Fruit fly (Drosophila melanogaster) whole organism, embryonic: ENCODE measurements around the gene cnir.

Experiments
- Adf1 ChIP-seq: fragments of 200-800 bp; sonication (Bioruptor generic); IDR thresholded peaks from 2 replicates; pipeline ENCODE4 v1.3.6; 2022; ENCODE audit warnings: missing biosample characterization, missing genetic modification characterization
- CG10565 ChIP-seq: fragments of 200-800 bp; sonication (Bioruptor generic); optimal IDR thresholded peaks from 3 replicates; lab custom pipeline; 2016; ENCODE audit warnings: missing biosample characterization, mild to moderate bottlenecking, missing genetic modification characterization
- CG17912 ChIP-seq: fragments of 200-800 bp; sonication (Bioruptor generic); optimal IDR thresholded peaks from 2 replicates; lab custom pipeline; 2018; ENCODE audit warnings: missing biosample characterization, mild to moderate bottlenecking, missing genetic modification characterization
- CG2129 ChIP-seq: fragments of 200-800 bp; sonication (Bioruptor generic); IDR thresholded peaks from 2 replicates; pipeline ENCODE4 v1.3.6; 2022; ENCODE audit warnings: missing biosample characterization, missing genetic modification characterization; ENCODE audit not compliant: partially characterized antibody
- CG2889 ChIP-seq: fragments of 200-800 bp; sonication (Bioruptor generic); IDR thresholded peaks from 3 replicates; pipeline ENCODE4 v1.3.6; 2022; ENCODE audit warnings: missing biosample characterization, missing genetic modification characterization
- CG3065 ChIP-seq: fragments of 200-800 bp; sonication (Bioruptor generic); optimal IDR thresholded peaks from 2 replicates; lab custom pipeline; 2016; ENCODE audit warnings: missing biosample characterization, missing genetic modification characterization
- CG3726 ChIP-seq: fragments of 200-800 bp; sonication (Bioruptor generic); IDR thresholded peaks from 3 replicates; pipeline ENCODE4, ENCODE4 v1.3.6; 2022; ENCODE audit warnings: missing biosample characterization, missing genetic modification characterization
- CG3838 ChIP-seq: fragments of 200-800 bp; sonication (Bioruptor generic); optimal IDR thresholded peaks from 3 replicates; lab custom pipeline; 2016; ENCODE audit warnings: missing biosample characterization, missing genetic modification characterization
- CG4404 ChIP-seq: fragments of 200-800 bp; sonication (Bioruptor generic); IDR thresholded peaks from 2 replicates; pipeline ENCODE4 v1.3.6; 2022; ENCODE audit warnings: missing biosample characterization, missing genetic modification characterization
- CG4617 ChIP-seq: fragments of 200-800 bp; sonication (Bioruptor generic); optimal IDR thresholded peaks from 3 replicates; lab custom pipeline; 2016; ENCODE audit warnings: missing biosample characterization, missing genetic modification characterization, borderline replicate concordance
- CG6689 ChIP-seq: fragments of 200-800 bp; sonication (Bioruptor generic); IDR thresholded peaks from 2 replicates; pipeline ENCODE4 v1.3.6; 2022; ENCODE audit warnings: missing biosample characterization, missing genetic modification characterization
- CG7928 ChIP-seq: fragments of 200-800 bp; sonication (Bioruptor generic); optimal IDR thresholded peaks from 2 replicates; lab custom pipeline; 2017; ENCODE audit warnings: missing biosample characterization, mild to moderate bottlenecking, missing genetic modification characterization
- CG8290 ChIP-seq, 3 experiments: fragments of 200-800 bp; sonication (Bioruptor generic); optimal IDR thresholded peaks; 2 replicates each; lab custom pipeline; 2016 to 2019; ENCODE audit warnings: missing biosample characterization in 3 of 3, missing genetic modification characterization in 3 of 3, mild to moderate bottlenecking in 2 of 3, moderate library complexity in 1 of 3
- CG8944 ChIP-seq: fragments of 200-800 bp; sonication (Bioruptor generic); optimal IDR thresholded peaks from 3 replicates; lab custom pipeline; 2016; ENCODE audit warnings: missing biosample characterization, missing genetic modification characterization
- CG9215 ChIP-seq: fragments of 200-800 bp; sonication (Bioruptor generic); IDR thresholded peaks from 2 replicates; pipeline ENCODE4 v1.3.6; 2022; ENCODE audit warnings: missing biosample characterization, missing genetic modification characterization
- CG9609 ChIP-seq: fragments of 200-800 bp; sonication (Bioruptor generic); optimal IDR thresholded peaks from 3 replicates; lab custom pipeline; 2016; ENCODE audit warnings: missing biosample characterization, missing genetic modification characterization
- D ChIP-seq, 2 experiments: fragments of 200-800 bp in 1 of 2; fragments of >200 bp in 1 of 2; sonication (Bioruptor generic) in 1 of 2; optimal IDR thresholded peaks; 2 replicates in 1 of 2; 3 replicates in 1 of 2; lab custom pipeline; 2017; ENCODE audit warnings: mild to moderate bottlenecking in 1 of 2, missing biosample characterization in 1 of 2, missing genetic modification characterization in 1 of 2, missing genetic modification reagents in 1 of 2
- Doc2 ChIP-seq: fragments of 200-800 bp; sonication (Bioruptor generic); IDR thresholded peaks from 2 replicates; pipeline ENCODE4 v1.3.6; 2022; ENCODE audit warnings: missing biosample characterization, missing genetic modification characterization
- Dp ChIP-seq: fragments of 200-800 bp; sonication (Bioruptor generic); optimal IDR thresholded peaks from 2 replicates; lab custom pipeline; 2018; ENCODE audit warnings: missing biosample characterization, mild to moderate bottlenecking, missing genetic modification characterization, moderate library complexity
- Eip74EF ChIP-seq, 2 experiments: fragments of 200-800 bp in 1 of 2; fragments of >200 bp in 1 of 2; sonication (Bioruptor generic) in 1 of 2; optimal IDR thresholded peaks; 2 replicates each; lab custom pipeline; 2017 to 2019; ENCODE audit warnings: missing biosample characterization in 2 of 2, missing genetic modification characterization in 2 of 2, mild to moderate bottlenecking in 1 of 2, moderate library complexity in 1 of 2
- GATAe ChIP-seq: fragments of 200-800 bp; sonication (Bioruptor generic); conservative IDR thresholded peaks from 2 replicates; pipeline ENCODE4 v1.3.6; 2022; ENCODE audit warnings: missing biosample characterization, missing genetic modification characterization
- Hey ChIP-seq: fragments of 200-800 bp; sonication (Bioruptor generic); optimal IDR thresholded peaks from 3 replicates; lab custom pipeline; 2018; ENCODE audit warnings: missing biosample characterization, mild to moderate bottlenecking, missing genetic modification characterization
- HmgZ ChIP-seq: fragments of 200-800 bp; sonication (Bioruptor generic); optimal IDR thresholded peaks from 2 replicates; lab custom pipeline; 2018; ENCODE audit warnings: missing biosample characterization, mild to moderate bottlenecking, missing genetic modification characterization
- Med ChIP-seq: fragments of 200-800 bp; sonication (Bioruptor generic); peaks from one replicate; lab custom pipeline; 2016; ENCODE audit warnings: missing biosample characterization, missing genetic modification characterization, mild to moderate bottlenecking, inconsistent platforms, moderate library complexity
- Meics ChIP-seq: fragments of 200-800 bp; sonication (Bioruptor generic); optimal IDR thresholded peaks from 2 replicates; lab custom pipeline; 2017; ENCODE audit warnings: missing biosample characterization, mild to moderate bottlenecking, missing genetic modification characterization
- Nf-YA ChIP-seq: fragments of 200-800 bp; sonication (Bioruptor generic); IDR thresholded peaks from 2 replicates; pipeline ENCODE4 v1.3.6; 2022; ENCODE audit warnings: missing biosample characterization, missing genetic modification characterization
- Side ChIP-seq: fragments of 200-800 bp; sonication (Bioruptor generic); optimal IDR thresholded peaks from 2 replicates; lab custom pipeline; 2016; ENCODE audit warnings: missing biosample characterization, missing genetic modification characterization
- Sox102F ChIP-seq: fragments of 200-800 bp; sonication (Bioruptor generic); optimal IDR thresholded peaks from 2 replicates; lab custom pipeline; 2018; ENCODE audit warnings: missing biosample characterization, mild to moderate bottlenecking, missing genetic modification characterization, moderate library complexity
- ab ChIP-seq: fragments of 200-800 bp; sonication (Bioruptor generic); optimal IDR thresholded peaks from 2 replicates; lab custom pipeline; 2016; ENCODE audit warnings: missing biosample characterization, missing genetic modification characterization
- crol ChIP-seq: fragments of 200-800 bp; sonication (Bioruptor generic); IDR thresholded peaks from 2 replicates; pipeline ENCODE4 v1.3.6; 2022; ENCODE audit warnings: missing biosample characterization, missing genetic modification characterization
- dmrt11E ChIP-seq: fragments of 200-800 bp; sonication (Bioruptor generic); optimal IDR thresholded peaks from 3 replicates; lab custom pipeline; 2018; ENCODE audit warnings: missing biosample characterization, mild to moderate bottlenecking, missing genetic modification characterization, moderate library complexity
- dmrt99B ChIP-seq: fragments of 200-800 bp; sonication (Bioruptor generic); optimal IDR thresholded peaks from 2 replicates; lab custom pipeline; 2018; ENCODE audit warnings: missing biosample characterization, mild to moderate bottlenecking, missing genetic modification characterization, moderate library complexity
- en ChIP-seq: fragments of 200-800 bp; sonication (Bioruptor generic); optimal IDR thresholded peaks from 2 replicates; lab custom pipeline; 2016; ENCODE audit warnings: missing biosample characterization, missing genetic modification characterization
- fd96Cb ChIP-seq: fragments of 200-800 bp; sonication (Bioruptor generic); optimal IDR thresholded peaks from 2 replicates; lab custom pipeline; 2018; ENCODE audit warnings: missing biosample characterization, mild to moderate bottlenecking, missing genetic modification characterization, moderate library complexity
- gcm ChIP-seq: fragments of 200-800 bp; sonication (Bioruptor generic); optimal IDR thresholded peaks from 2 replicates; lab custom pipeline; 2019; ENCODE audit warnings: missing biosample characterization, mild to moderate bottlenecking, missing genetic modification characterization, moderate library complexity
- gfzf ChIP-seq: fragments of 200-800 bp; sonication (Bioruptor generic); optimal IDR thresholded peaks from 2 replicates; lab custom pipeline; 2016; ENCODE audit warnings: missing biosample characterization, mild to moderate bottlenecking, missing genetic modification characterization, moderate library complexity
- gro ChIP-seq: fragments of 200-800 bp; sonication (Bioruptor generic); optimal IDR thresholded peaks from 2 replicates; lab custom pipeline; 2016; ENCODE audit warnings: missing biosample characterization, missing genetic modification characterization
- gsb ChIP-seq: fragments of 200-800 bp; sonication (Bioruptor generic); IDR thresholded peaks from 2 replicates; pipeline ENCODE4 v1.3.6; 2022; ENCODE audit warnings: missing biosample characterization, missing genetic modification characterization
- h ChIP-seq: fragments of >200 bp; optimal IDR thresholded peaks from 2 replicates; lab custom pipeline; 2017
- hth ChIP-seq: fragments of >200 bp; optimal IDR thresholded peaks from 2 replicates; lab custom pipeline; 2017; ENCODE audit warnings: inconsistent platforms
- kah ChIP-seq: fragments of 200-800 bp; sonication (Bioruptor generic); optimal IDR thresholded peaks from 2 replicates; lab custom pipeline; 2018; ENCODE audit warnings: missing biosample characterization, mild to moderate bottlenecking, missing genetic modification characterization
- lbe ChIP-seq: fragments of 200-800 bp; sonication (Bioruptor generic); optimal IDR thresholded peaks from 2 replicates; lab custom pipeline; 2016; ENCODE audit warnings: missing biosample characterization, mild to moderate bottlenecking, missing genetic modification characterization
- onecut ChIP-seq: fragments of 200-800 bp; sonication (Bioruptor generic); IDR thresholded peaks from 2 replicates; pipeline ENCODE4 v1.3.6; 2022; ENCODE audit warnings: missing biosample characterization, missing genetic modification characterization
- pho ChIP-seq: fragments of 200-800 bp; sonication (Bioruptor generic); optimal IDR thresholded peaks from 2 replicates; lab custom pipeline; 2016; ENCODE audit warnings: missing biosample characterization, missing genetic modification characterization
- psq ChIP-seq: fragments of 200-800 bp; sonication (Bioruptor generic); optimal IDR thresholded peaks from 2 replicates; lab custom pipeline; 2017; ENCODE audit warnings: missing biosample characterization, missing genetic modification characterization
- pum ChIP-seq: fragments of 200-800 bp; sonication (Bioruptor generic); optimal IDR thresholded peaks from 2 replicates; lab custom pipeline; 2016; ENCODE audit warnings: missing biosample characterization, missing genetic modification characterization
- sens ChIP-seq: fragments of 200-800 bp; sonication (Bioruptor generic); peaks from one replicate; lab custom pipeline; 2016; ENCODE audit warnings: missing biosample characterization, missing genetic modification characterization
- sisA ChIP-seq: fragments of 200-800 bp; sonication (Bioruptor generic); IDR thresholded peaks from 2 replicates; pipeline ENCODE4 v1.3.6; 2022; ENCODE audit warnings: missing biosample characterization, missing genetic modification characterization
- slou ChIP-seq: fragments of 200-800 bp; sonication (Bioruptor generic); optimal IDR thresholded peaks from 3 replicates; lab custom pipeline; 2016; ENCODE audit warnings: missing biosample characterization, missing genetic modification characterization
- vvl ChIP-seq: fragments of 200-800 bp; sonication (Bioruptor generic); IDR thresholded peaks from 2 replicates; pipeline ENCODE4 v1.3.6; 2022; ENCODE audit warnings: missing biosample characterization, missing genetic modification characterization

Gene cnir

DNA sequence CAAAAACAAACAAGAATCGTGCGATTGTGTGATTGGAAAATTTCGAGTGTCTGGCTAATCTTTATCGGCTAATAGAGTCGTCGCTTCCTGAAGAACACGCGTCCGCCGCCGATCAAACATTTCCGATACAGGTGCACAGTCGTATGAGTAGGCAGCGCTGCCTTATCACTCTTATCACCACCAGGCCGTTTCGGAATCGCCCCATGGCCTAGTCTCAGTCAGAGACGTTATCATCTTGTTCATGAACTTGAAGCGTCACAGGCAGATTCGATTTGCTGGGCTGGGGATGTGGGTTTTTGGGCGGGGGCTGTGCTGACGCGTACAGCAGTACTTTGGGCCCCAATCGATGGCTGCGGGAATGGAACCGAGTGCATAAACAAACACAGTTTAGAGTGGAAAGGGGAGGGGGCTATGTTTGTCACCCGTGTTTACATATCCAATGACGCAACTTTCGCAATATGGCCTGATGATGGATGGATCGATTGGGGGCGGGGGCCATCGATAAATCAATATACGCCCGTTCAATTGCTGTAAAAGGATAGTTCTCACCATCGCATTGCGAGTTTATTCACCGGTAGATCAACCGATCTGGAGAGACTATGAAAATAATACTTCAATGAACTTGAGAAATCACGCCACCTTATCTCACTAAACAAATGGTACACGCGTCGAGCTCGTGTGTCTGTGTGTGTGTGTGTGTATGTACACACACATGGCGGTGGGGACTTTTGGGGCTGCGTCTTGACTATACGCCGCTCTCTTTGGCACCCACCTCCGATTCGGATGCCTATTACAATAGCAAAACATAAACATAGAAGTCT, 18.5 kb upstream of the cnir start (continued):
- no peak for TF ChIP-seq CG4404
- peak; percentile 69 for TF ChIP-seq sens
- peak; percentile 58 for TF ChIP-seq Med (GFP tag; lab: Kevin White, UChicago)
- TF ChIP-seq Side (GFP tag; lab: Kevin White, UChicago) = no peak
- TF ChIP-seq Adf1 = peak; percentile 25; the same call in 1 of the 2 replicates
- TF ChIP-seq sisA (GFP tag; lab: Robert Waterston, UW) = no peak
- TF ChIP-seq en (GFP tag; lab: Kevin White, UChicago) = peak; percentile 73
- TF ChIP-seq Nf-YA = no peak
- TF ChIP-seq kah = no peak
- TF ChIP-seq CG2129 = no peak
- no peak for TF ChIP-seq CG9609 (GFP tag; lab: Kevin White, UChicago)
- TF ChIP-seq GATAe = peak; percentile 71
- TF ChIP-seq CG3065 (GFP tag; lab: Kevin White, UChicago) = no peak
- peak; percentile 5; the same call in 1 of the 2 replicates for TF ChIP-seq onecut (GFP tag; lab: Robert Waterston, UW)
- peak; percentile 40 for TF ChIP-seq HmgZ (tag; lab: Kevin White, UChicago)
- TF ChIP-seq CG3838 (GFP tag; lab: Kevin White, UChicago) = no peak
- TF ChIP-seq h (lab: Kevin White, UChicago) = no peak
- no peak for TF ChIP-seq CG10565
- TF ChIP-seq Meics (GFP tag; lab: Kevin White, UChicago) = no peak
- TF ChIP-seq CG8944 = no peak
- no peak for TF ChIP-seq dmrt99B (tag; lab: Kevin White, UChicago)
- TF ChIP-seq dmrt11E (tag; lab: Kevin White, UChicago) = no peak
- TF ChIP-seq gcm (GFP tag; lab: Kevin White, UChicago) = no peak
- no peak for TF ChIP-seq pum (GFP tag; lab: Kevin White, UChicago)
- no peak for TF ChIP-seq gsb (GFP tag; lab: Robert Waterston, UW)
- no peak for TF ChIP-seq psq (GFP tag; lab: Kevin White, UChicago)
- TF ChIP-seq CG7928 = no peak
- no peak for TF ChIP-seq ab
- TF ChIP-seq D (optimal IDR thresholded peaks at IDR 0.05; lab: Kevin White, UChicago) = no peak
- peak; percentile 0 for TF ChIP-seq D (GFP tag; optimal IDR thresholded peaks at IDR 0.05; lab: Kevin White, UChicago)
- TF ChIP-seq CG3726 (GFP tag; lab: Robert Waterston, UW) = no peak
- peak in 1 of 2 experiments; percentile 50 for TF ChIP-seq Eip74EF (GFP tag; optimal IDR thresholded peaks at IDR 0.05; lab: Kevin White, UChicago)
- TF ChIP-seq lbe (GFP tag; lab: Kevin White, UChicago) = no peak
- TF ChIP-seq CG8290 (GFP tag; optimal IDR thresholded peaks at IDR 0.05; lab: Kevin White, UChicago) = no peak
- TF ChIP-seq CG8290 (tag; optimal IDR thresholded peaks at IDR 0.05; lab: Kevin White, UChicago) = peak in 1 of 2 experiments; percentile 18
- peak; percentile 95 for TF ChIP-seq Hey (tag; lab: Kevin White, UChicago)
- no peak for TF ChIP-seq CG17912 (GFP tag; lab: Kevin White, UChicago)
- TF ChIP-seq pho (GFP tag; lab: Kevin White, UChicago) = no peak
- no peak for TF ChIP-seq CG9215 (GFP tag; lab: Robert Waterston, UW)
- no peak for TF ChIP-seq CG4617
- TF ChIP-seq fd96Cb (tag; lab: Kevin White, UChicago) = no peak
- no peak for TF ChIP-seq Dp (GFP tag; lab: Kevin White, UChicago)
- TF ChIP-seq slou = no peak
- peak; percentile 89 for TF ChIP-seq gro (GFP tag; lab: Kevin White, UChicago)
- TF ChIP-seq hth (lab: Kevin White, UChicago) = no peak
- no peak for TF ChIP-seq CG2889 (GFP tag; lab: Robert Waterston, UW)
- no peak for TF ChIP-seq Doc2 (GFP tag; lab: Robert Waterston, UW)
- TF ChIP-seq gfzf (GFP tag; lab: Kevin White, UChicago) = no peak
- 0 out of 2 replicates have a peak, but pooled peaks have one; percentile 10 for TF ChIP-seq CG6689 (GFP tag; lab: Robert Waterston, UW)
- TF ChIP-seq vvl (GFP tag; lab: Robert Waterston, UW) = no peak
- TF ChIP-seq Sox102F = no peak
- TF ChIP-seq crol = peak; percentile 41; the same call in 1 of the 2 replicates
